Worm (Caenorhabditis elegans): ENCODE data around the gene T14G8.2.

DNA sequence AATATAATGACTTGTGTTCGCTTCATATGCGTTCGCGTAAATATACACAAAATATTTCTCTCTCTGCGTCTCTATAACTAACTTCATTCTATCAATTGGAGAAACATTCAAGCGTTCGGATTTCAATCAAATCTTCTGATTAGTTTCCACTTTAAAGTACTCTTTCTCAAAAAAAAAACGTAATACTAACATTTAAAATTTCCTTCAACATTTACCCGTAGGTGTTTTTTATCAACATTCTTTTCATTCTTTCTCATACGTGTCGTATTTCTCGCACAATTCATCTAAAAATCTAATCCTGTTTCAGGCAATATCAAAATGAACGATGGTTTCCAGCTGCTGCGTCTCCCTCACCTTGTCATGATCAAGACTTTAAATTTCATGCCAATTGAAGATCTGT, at the start of gene T14G8.2:
- TF ChIP-seq madf-6 (GFP tag; IDR thresholded peaks at IDR 0.05) (no peak), unc-62 (GFP tag; optimal IDR thresholded peaks at IDR 0.05) (no peak), ets-4 (GFP tag; optimal IDR thresholded peaks at IDR 0.05) (no peak), nfya-1 (tag; optimal IDR thresholded peaks at IDR 0.05; ENCODE audit: borderline replicate concordance, insufficient read depth) (no peak), F33H1.4 (GFP tag; IDR thresholded peaks at IDR 0.05) (no peak), ama-1 (optimal IDR thresholded peaks at IDR 0.05) (no peak), ama-1 (GFP tag; optimal IDR thresholded peaks at IDR 0.05) (no peak), nfya-2 (GFP tag; IDR thresholded peaks at IDR 0.05) (no peak), B0336.3 (GFP tag; IDR thresholded peaks at IDR 0.05) (no peak), atf-7 (tag; optimal IDR thresholded peaks at IDR 0.05) (no peak), attf-3 (GFP tag; conservative IDR thresholded peaks at IDR 0.05) (no peak)

Measured in whole organism, young adult.